Worm (Caenorhabditis elegans) whole organism, L1 larva: ENCODE results near the gene col-138.

Experiments used
- lin-15B ChIP-seq: fragments of 150-350 bp; sonication (generic microtip); optimal IDR thresholded peaks from 3 replicates; lab custom pipeline; 2014; ENCODE audit warnings: missing biosample characterization, missing genetic modification characterization
- mdl-1 ChIP-seq, 2 experiments: fragments of 150-350 bp; optimal IDR thresholded peaks; 2 replicates each; lab custom pipeline; 2014 to 2017; ENCODE audit warnings: missing biosample characterization in 2 of 2, missing genetic modification characterization in 2 of 2, inconsistent platforms in 1 of 2

ce11 chrIV:17183629-17184028, at the start of gene col-138:
- TF ChIP-seq lin-15B (tag; lab: Kevin White, UChicago) = no peak
- no peak for TF ChIP-seq mdl-1 (tag; optimal IDR thresholded peaks at IDR 0.05; lab: Kevin White, UChicago)
